Worm (Caenorhabditis elegans) whole organism, L2 larva: ENCODE measurements around the gene Y77E11A.16.

ENCODE experiments used
- C34F6.9 ChIP-seq: fragments of 150-350 bp; optimal IDR thresholded peaks from 2 replicates; lab custom pipeline; 2014; ENCODE audit warnings: missing biosample characterization, missing genetic modification characterization
- F13H6.1 ChIP-seq: sonication (generic microtip); optimal IDR thresholded peaks from 2 replicates; lab custom pipeline; 2016; ENCODE audit warnings: missing genetic modification characterization, missing compliant biosample characterization
- R02D3.7 ChIP-seq: fragments of 150-350 bp; optimal IDR thresholded peaks from 2 replicates; lab custom pipeline; 2014; ENCODE audit warnings: missing biosample characterization, missing genetic modification characterization
- Y55F3AM.14 ChIP-seq: fragments of 200-800 bp; sonication (Bioruptor generic); optimal IDR thresholded peaks from 2 replicates; lab custom pipeline; 2018; ENCODE audit warnings: mild to moderate bottlenecking, missing genetic modification characterization, missing compliant biosample characterization
- alr-1 ChIP-seq: fragments of 150-350 bp; optimal IDR thresholded peaks from 2 replicates; lab custom pipeline; 2014; ENCODE audit warnings: missing biosample characterization, missing genetic modification characterization
- aly-2 ChIP-seq: fragments of 150-350 bp; optimal IDR thresholded peaks from 2 replicates; lab custom pipeline; 2014; ENCODE audit warnings: missing biosample characterization, missing genetic modification characterization
- ama-1 ChIP-seq: fragments of 150-350 bp; optimal IDR thresholded peaks from 2 replicates; lab custom pipeline; 2018; ENCODE audit warnings: inconsistent platforms
- ceh-16 ChIP-seq: fragments of 150-350 bp; optimal IDR thresholded peaks from 2 replicates; lab custom pipeline; 2014; ENCODE audit warnings: missing biosample characterization, missing genetic modification characterization
- ceh-82 ChIP-seq: fragments of 150-350 bp; optimal IDR thresholded peaks from 2 replicates; lab custom pipeline; 2014; ENCODE audit warnings: missing biosample characterization, missing genetic modification characterization
- crh-2 ChIP-seq: sonication (generic microtip); optimal IDR thresholded peaks from 2 replicates; lab custom pipeline; 2017; ENCODE audit warnings: missing biosample characterization, missing genetic modification characterization
- dmd-4 ChIP-seq: sonication (generic microtip); optimal IDR thresholded peaks from 2 replicates; lab custom pipeline; 2017; ENCODE audit warnings: missing biosample characterization, missing genetic modification characterization
- egl-27 ChIP-seq: sonication (generic microtip); optimal IDR thresholded peaks from 3 replicates; lab custom pipeline; 2017; ENCODE audit warnings: missing biosample characterization, missing genetic modification reagents, missing genetic modification characterization
- elt-1 ChIP-seq: fragments of 150-350 bp; optimal IDR thresholded peaks from 2 replicates; lab custom pipeline; 2014; ENCODE audit warnings: missing biosample characterization, missing genetic modification characterization
- elt-3 ChIP-seq: sonication (generic microtip); optimal IDR thresholded peaks from 2 replicates; lab custom pipeline; 2017; ENCODE audit warnings: missing biosample characterization, missing genetic modification characterization
- fos-1 ChIP-seq: fragments of 150-350 bp; optimal IDR thresholded peaks from 2 replicates; lab custom pipeline; 2014; ENCODE audit warnings: missing biosample characterization, missing genetic modification characterization
- gmeb-1 ChIP-seq: fragments of 150-350 bp; optimal IDR thresholded peaks from 2 replicates; lab custom pipeline; 2014; ENCODE audit warnings: missing biosample characterization, missing genetic modification characterization
- lin-11 ChIP-seq: fragments of 150-350 bp; sonication (generic microtip); optimal IDR thresholded peaks from 2 replicates; lab custom pipeline; 2014; ENCODE audit warnings: missing biosample characterization, missing genetic modification characterization, inconsistent platforms, mixed read lengths
- lin-13 ChIP-seq: fragments of 150-350 bp; optimal IDR thresholded peaks from 2 replicates; lab custom pipeline; 2014; ENCODE audit warnings: missing biosample characterization, missing genetic modification reagents, missing genetic modification characterization
- lin-39 ChIP-seq: fragments of 150-350 bp; optimal IDR thresholded peaks from 2 replicates; lab custom pipeline; 2014; ENCODE audit warnings: missing biosample characterization, missing genetic modification reagents, missing genetic modification characterization
- lsy-2 ChIP-seq, 2 experiments: fragments of 150-350 bp in 1 of 2; sonication (generic microtip) in 1 of 2; optimal IDR thresholded peaks; 2 replicates each; lab custom pipeline; 2014 to 2017; ENCODE audit warnings: missing biosample characterization in 2 of 2, missing genetic modification characterization in 2 of 2
- mab-5 ChIP-seq: fragments of 150-350 bp; optimal IDR thresholded peaks from 2 replicates; lab custom pipeline; 2014; ENCODE audit warnings: missing biosample characterization, missing genetic modification characterization
- mbf-1 ChIP-seq: sonication (generic microtip); optimal IDR thresholded peaks from 2 replicates; lab custom pipeline; 2017; ENCODE audit warnings: missing biosample characterization, missing genetic modification characterization
- mdl-1 ChIP-seq, 2 experiments: fragments of 150-350 bp in 1 of 2; sonication (generic microtip) in 1 of 2; optimal IDR thresholded peaks; 2 replicates each; lab custom pipeline; 2017; ENCODE audit warnings: missing biosample characterization in 2 of 2, missing genetic modification characterization in 2 of 2
- nhr-10 ChIP-seq: sonication (generic microtip); optimal IDR thresholded peaks from 2 replicates; lab custom pipeline; 2017; ENCODE audit warnings: missing biosample characterization, missing genetic modification characterization
- nhr-11 ChIP-seq: fragments of 150-350 bp; optimal IDR thresholded peaks from 2 replicates; lab custom pipeline; 2014; ENCODE audit warnings: missing biosample characterization, missing genetic modification characterization
- nhr-12 ChIP-seq: fragments of 150-350 bp; optimal IDR thresholded peaks from 2 replicates; lab custom pipeline; 2014; ENCODE audit warnings: missing biosample characterization, missing genetic modification characterization
- nhr-129 ChIP-seq: fragments of 150-350 bp; optimal IDR thresholded peaks from 2 replicates; lab custom pipeline; 2014; ENCODE audit warnings: missing biosample characterization, missing genetic modification characterization
- nhr-21 ChIP-seq: fragments of 150-350 bp; optimal IDR thresholded peaks from 2 replicates; lab custom pipeline; 2014; ENCODE audit warnings: missing biosample characterization, missing genetic modification characterization
- nhr-25 ChIP-seq: fragments of 150-350 bp; sonication (generic microtip); optimal IDR thresholded peaks from 3 replicates; lab custom pipeline; 2014; ENCODE audit warnings: missing biosample characterization, missing genetic modification characterization
- nhr-6 ChIP-seq: fragments of 150-350 bp; optimal IDR thresholded peaks from 2 replicates; lab custom pipeline; 2014; ENCODE audit warnings: missing biosample characterization, missing genetic modification characterization
- peb-1 ChIP-seq: fragments of 150-350 bp; optimal IDR thresholded peaks from 2 replicates; lab custom pipeline; 2014; ENCODE audit warnings: missing biosample characterization, missing genetic modification characterization
- sem-4 ChIP-seq: fragments of 150-350 bp; optimal IDR thresholded peaks from 2 replicates; lab custom pipeline; 2014; ENCODE audit warnings: missing biosample characterization, missing genetic modification reagents, missing genetic modification characterization
- skn-1 ChIP-seq: sonication (generic microtip); optimal IDR thresholded peaks from 2 replicates; lab custom pipeline; 2017; ENCODE audit warnings: missing biosample characterization, missing genetic modification characterization
- sma-3 ChIP-seq: sonication (generic microtip); optimal IDR thresholded peaks from 2 replicates; lab custom pipeline; 2016; ENCODE audit warnings: missing genetic modification reagents, missing genetic modification characterization, missing compliant biosample characterization
- snpc-4 ChIP-seq: fragments of 150-350 bp; optimal IDR thresholded peaks from 2 replicates; lab custom pipeline; 2014; ENCODE audit warnings: missing biosample characterization, missing genetic modification characterization
- unc-55 ChIP-seq: fragments of 150-350 bp; sonication (generic microtip); optimal IDR thresholded peaks from 3 replicates; lab custom pipeline; 2014; ENCODE audit warnings: missing biosample characterization, missing genetic modification reagents, missing genetic modification characterization
- unc-62 ChIP-seq: fragments of 150-350 bp; optimal IDR thresholded peaks from 2 replicates; lab custom pipeline; 2014; ENCODE audit warnings: missing biosample characterization, missing genetic modification reagents, missing genetic modification characterization
- ztf-11 ChIP-seq: sonication (generic microtip); optimal IDR thresholded peaks from 2 replicates; lab custom pipeline; 2017; ENCODE audit warnings: missing biosample characterization, missing genetic modification characterization
- ztf-4 ChIP-seq: fragments of 150-350 bp; optimal IDR thresholded peaks from 2 replicates; lab custom pipeline; 2014; ENCODE audit warnings: missing biosample characterization, missing genetic modification characterization

Y77E11A.16 gene

DNA sequence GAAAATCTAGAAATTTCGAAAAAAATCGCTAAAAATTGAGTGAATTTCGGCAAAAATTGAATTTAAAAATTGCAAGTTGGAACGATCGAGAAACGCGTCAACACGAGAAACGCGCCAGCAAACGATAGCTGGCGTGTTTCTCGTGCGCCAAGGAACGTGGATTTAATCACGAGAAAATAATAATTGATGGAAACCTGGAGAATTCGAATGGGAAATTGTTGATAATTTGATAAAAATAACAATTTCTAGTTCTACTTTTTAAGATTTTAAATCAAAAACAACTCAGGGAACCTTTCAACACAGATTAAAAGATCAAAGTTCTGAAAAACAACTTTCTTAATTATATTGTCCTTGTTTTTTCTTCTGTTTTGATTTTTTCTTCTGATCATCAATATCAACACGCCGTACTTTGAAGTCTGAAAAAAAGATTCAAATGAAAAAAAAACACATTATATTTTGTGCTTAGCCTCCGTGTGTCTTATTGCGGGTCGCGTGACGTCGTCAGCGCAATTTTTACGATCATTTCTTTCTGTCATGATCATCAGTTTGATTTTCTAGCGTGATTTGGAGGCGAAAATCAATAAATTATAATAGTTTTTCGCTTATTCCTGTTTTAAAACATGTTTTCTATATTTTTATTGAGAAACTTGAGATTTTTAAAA is 10.9 kb downstream of the Y77E11A.16 start, which contains the start of gene npp-20:
Gene npp-20 (minus strand): TSS at position 6 of the 662 bp plus-strand sequence.
- peak; percentile 41 for TF ChIP-seq nhr-129 (tag; lab: Kevin White, UChicago)
- TF ChIP-seq R02D3.7 (tag; lab: Kevin White, UChicago), result no peak
- TF ChIP-seq elt-1 (tag; lab: Kevin White, UChicago), result no peak
- peak; percentile 20 for TF ChIP-seq snpc-4 (tag; lab: Kevin White, UChicago)
- TF ChIP-seq lin-13 (GFP tag; lab: Kevin White, UChicago), result peak; percentile 51
- peak; percentile 39 for TF ChIP-seq sma-3 (GFP tag; lab: Kevin White, UChicago)
- peak; percentile 8 for TF ChIP-seq ama-1 (lab: Kevin White, UChicago)
- peak; percentile 81 for TF ChIP-seq C34F6.9 (tag; lab: Kevin White, UChicago)
- TF ChIP-seq crh-2 (tag; lab: Kevin White, UChicago), result peak; percentile 78
- TF ChIP-seq nhr-11 (tag; lab: Kevin White, UChicago), result no peak
- peak; percentile 13 for TF ChIP-seq ztf-4
- TF ChIP-seq sem-4 (tag; lab: Kevin White, UChicago), result no peak
- peak; percentile 77 for TF ChIP-seq gmeb-1 (tag; lab: Kevin White, UChicago)
- TF ChIP-seq egl-27, result peak; percentile 7
- TF ChIP-seq lin-39, result no peak
- peak; percentile 24 for TF ChIP-seq F13H6.1
- no peak for TF ChIP-seq ceh-82 (tag; lab: Kevin White, UChicago)
- TF ChIP-seq nhr-25 (tag; lab: Kevin White, UChicago), result peak; percentile 36
- TF ChIP-seq nhr-10 (tag; lab: Kevin White, UChicago), result no peak
- peak; percentile 74 to 84 for TF ChIP-seq lsy-2 (tag; optimal IDR thresholded peaks at IDR 0.05; lab: Kevin White, UChicago)
- peak; percentile 60 for TF ChIP-seq unc-55 (GFP tag; lab: Kevin White, UChicago)

DNA sequence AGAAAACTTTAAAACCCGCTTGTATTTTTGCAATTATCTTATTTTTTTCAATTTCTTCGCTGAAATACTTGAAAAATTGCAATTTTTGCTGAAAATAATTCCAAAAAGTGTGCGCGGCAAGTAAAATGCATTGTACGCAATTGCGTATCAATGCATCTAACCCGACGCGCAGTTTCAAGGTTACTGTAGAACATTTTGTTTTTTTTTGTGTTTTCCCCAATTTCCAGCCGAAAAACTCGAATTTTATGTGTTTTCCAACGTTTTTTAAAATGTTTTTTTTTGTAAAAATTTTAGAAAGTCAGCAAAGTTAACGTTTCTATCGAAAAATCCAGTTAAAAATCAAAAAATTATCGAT is 11.4 kb downstream of the Y77E11A.16 start:
- TF ChIP-seq elt-3 (tag; lab: Kevin White, UChicago) (no peak), mab-5 (no peak), fos-1 (tag; lab: Kevin White, UChicago) (no peak), F13H6.1 (no peak), skn-1 (tag; lab: Kevin White, UChicago) (no peak), R02D3.7 (tag; lab: Kevin White, UChicago) (no peak), crh-2 (tag; lab: Kevin White, UChicago) (no peak), nhr-25 (tag; lab: Kevin White, UChicago) (no peak), egl-27 (no peak), peb-1 (tag; lab: Kevin White, UChicago) (no peak), dmd-4 (tag; lab: Kevin White, UChicago) (no peak), alr-1 (tag; lab: Kevin White, UChicago) (no peak)

DNA sequence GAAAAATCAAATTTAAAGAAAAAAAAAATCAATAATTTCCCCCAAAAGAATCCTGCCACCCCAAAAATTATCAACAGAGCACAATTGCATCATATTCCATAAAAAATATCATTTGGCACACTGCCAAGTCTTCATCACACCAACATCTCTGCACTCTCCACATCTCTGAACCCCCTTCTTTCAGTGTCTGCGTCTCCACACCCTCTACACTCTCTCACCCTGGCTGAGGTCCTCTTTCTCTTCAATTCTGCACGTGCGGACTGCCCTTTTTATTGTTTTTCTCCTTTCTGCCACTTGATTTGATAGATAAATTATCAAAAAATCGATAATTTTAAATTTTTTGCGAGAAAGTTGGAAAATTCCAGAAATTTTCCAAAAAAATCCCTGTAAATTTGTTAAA is 12.2 kb downstream of the Y77E11A.16 start, which contains the start of gene hxk-3:
Gene hxk-3 (plus strand): TSS at position 179 of the 400 bp plus-strand sequence.
- TF ChIP-seq lin-39 (no peak), lsy-2 (tag; optimal IDR thresholded peaks at IDR 0.05; lab: Kevin White, UChicago) (peak in 1 of 2 experiments; percentile 78), elt-1 (tag; lab: Kevin White, UChicago) (no peak), ama-1 (lab: Kevin White, UChicago) (peak; percentile 25), lin-11 (tag; lab: Kevin White, UChicago) (peak; percentile 5), nhr-6 (tag; lab: Kevin White, UChicago) (no peak), nhr-21 (tag; lab: Kevin White, UChicago) (peak; percentile 21), aly-2 (tag; lab: Kevin White, UChicago) (no peak), C34F6.9 (tag; lab: Kevin White, UChicago) (peak; percentile 80), mbf-1 (tag; lab: Kevin White, UChicago) (no peak), snpc-4 (tag; lab: Kevin White, UChicago) (peak; percentile 18), nhr-10 (tag; lab: Kevin White, UChicago) (no peak), sma-3 (GFP tag; lab: Kevin White, UChicago) (peak; percentile 60), unc-62 (GFP tag; lab: Kevin White, UChicago) (no peak), nhr-12 (tag; lab: Kevin White, UChicago) (no peak), ceh-16 (tag; lab: Kevin White, UChicago) (no peak), crh-2 (tag; lab: Kevin White, UChicago) (peak; percentile 66), dmd-4 (tag; lab: Kevin White, UChicago) (no peak), mdl-1 (tag; optimal IDR thresholded peaks at IDR 0.05; lab: Kevin White, UChicago) (peak; percentile 85 to 90), peb-1 (tag; lab: Kevin White, UChicago) (no peak), nhr-25 (tag; lab: Kevin White, UChicago) (peak; percentile 44), lin-13 (GFP tag; lab: Kevin White, UChicago) (peak; percentile 58), mab-5 (peak; percentile 62), ceh-82 (tag; lab: Kevin White, UChicago) (no peak), alr-1 (tag; lab: Kevin White, UChicago) (no peak), F13H6.1 (peak; percentile 51), unc-55 (GFP tag; lab: Kevin White, UChicago) (peak; percentile 55), skn-1 (tag; lab: Kevin White, UChicago) (no peak), ztf-11 (tag; lab: Kevin White, UChicago) (no peak), ztf-4 (no peak), Y55F3AM.14 (GFP tag; lab: Kevin White, UChicago) (no peak), fos-1 (tag; lab: Kevin White, UChicago) (peak; percentile 25), gmeb-1 (tag; lab: Kevin White, UChicago) (peak; percentile 47), nhr-129 (tag; lab: Kevin White, UChicago) (peak; percentile 67)
